Fruit fly (Drosophila melanogaster): ENCODE data around the gene CG15563.

dm6 chr3R:31218214-31218876 lies 13.8 kb downstream of the CG15563 start:
- TF ChIP-seq CG8478 (optimal IDR thresholded peaks at IDR 0.05) (no peak), usp (GFP tag; optimal IDR thresholded peaks at IDR 0.05) (no peak)
